Worm (Caenorhabditis elegans) whole organism, L1 larva: ENCODE data around the gene rpap-2.

ENCODE experiments used
- C04F5.9 ChIP-seq: sonication (generic microtip); optimal IDR thresholded peaks from 2 replicates; lab custom pipeline; 2016; ENCODE audit warnings: missing genetic modification characterization, missing compliant biosample characterization
- C16A3.4 ChIP-seq: fragments of 150-350 bp; optimal IDR thresholded peaks from 2 replicates; lab custom pipeline; 2014; ENCODE audit warnings: missing biosample characterization, missing genetic modification characterization
- C34B4.2 ChIP-seq: sonication (generic microtip); optimal IDR thresholded peaks from 2 replicates; lab custom pipeline; 2017; ENCODE audit warnings: mild to moderate bottlenecking, missing genetic modification characterization, missing compliant biosample characterization
- aha-1 ChIP-seq: fragments of 150-350 bp; optimal IDR thresholded peaks from 2 replicates; lab custom pipeline; 2014; ENCODE audit warnings: missing biosample characterization, missing genetic modification characterization
- blmp-1 ChIP-seq: fragments of 150-350 bp; optimal IDR thresholded peaks from 2 replicates; lab custom pipeline; 2014; ENCODE audit warnings: missing biosample characterization, missing genetic modification characterization
- ceh-82 ChIP-seq, 3 experiments: fragments of 150-350 bp in 1 of 3; sonication (generic microtip) in 2 of 3; optimal IDR thresholded peaks; 2 replicates each; lab custom pipeline; 2014 to 2017; ENCODE audit warnings: missing biosample characterization in 3 of 3, missing genetic modification characterization in 3 of 3
- ceh-90 ChIP-seq: sonication (generic microtip); optimal IDR thresholded peaks from 2 replicates; lab custom pipeline; 2016; ENCODE audit warnings: missing genetic modification characterization, missing compliant biosample characterization
- dpl-1 ChIP-seq, 3 experiments: fragments of 150-350 bp in 2 of 3; sonication (generic microtip) in 1 of 3; optimal IDR thresholded peaks; 2 replicates each; lab custom pipeline; 2014 to 2017; ENCODE audit warnings: missing biosample characterization in 3 of 3, missing genetic modification characterization in 3 of 3, missing genetic modification reagents in 3 of 3
- efl-1 ChIP-seq, 4 experiments: fragments of 150-350 bp; optimal IDR thresholded peaks in 3 of 4; peaks in 1 of 4; 1 replicate in 1 of 4; 2 replicates in 3 of 4; lab custom pipeline; 2014; ENCODE audit warnings: missing biosample characterization in 2 of 4, missing genetic modification characterization in 2 of 4, missing genetic modification reagents in 2 of 4
- egl-27 ChIP-seq, 2 experiments: fragments of 150-350 bp in 1 of 2; sonication (generic microtip); optimal IDR thresholded peaks; 3 replicates each; lab custom pipeline; 2017 to 2018; ENCODE audit warnings: missing biosample characterization in 2 of 2, missing genetic modification characterization in 2 of 2, missing genetic modification reagents in 2 of 2
- elt-3 ChIP-seq, 6 experiments: fragments of 150-350 bp in 1 of 6; sonication (generic microtip); optimal IDR thresholded peaks; 2 replicates each; lab custom pipeline; 2017 to 2018; ENCODE audit warnings: missing biosample characterization in 6 of 6, missing genetic modification characterization in 6 of 6, inconsistent platforms in 1 of 6
- grh-1 ChIP-seq: fragments of 200-800 bp; sonication (Bioruptor generic); IDR thresholded peaks from 2 replicates; pipeline ENCODE4 v1.3.6; 2022; ENCODE audit warnings: missing genetic modification reagents, missing genetic modification characterization, missing compliant biosample characterization
- jun-1 ChIP-seq: fragments of 150-350 bp; optimal IDR thresholded peaks from 2 replicates; lab custom pipeline; 2014; ENCODE audit warnings: missing biosample characterization, missing genetic modification reagents, missing genetic modification characterization
- lin-13 ChIP-seq: fragments of 150-350 bp; optimal IDR thresholded peaks from 2 replicates; lab custom pipeline; 2014; ENCODE audit warnings: missing biosample characterization, missing genetic modification reagents, missing genetic modification characterization
- lin-14 ChIP-seq: fragments of 200-800 bp; sonication (Bioruptor generic); optimal IDR thresholded peaks from 2 replicates; lab custom pipeline; 2018; ENCODE audit warnings: mild to moderate bottlenecking, missing genetic modification characterization, moderate library complexity, missing compliant biosample characterization
- lin-35 ChIP-seq, 2 experiments: fragments of 150-350 bp; optimal IDR thresholded peaks; 2 replicates each; lab custom pipeline; 2014; ENCODE audit warnings: missing biosample characterization in 2 of 2, missing genetic modification characterization in 2 of 2, missing genetic modification reagents in 2 of 2
- lir-3 ChIP-seq: sonication (generic microtip); optimal IDR thresholded peaks from 2 replicates; lab custom pipeline; 2016; ENCODE audit warnings: mild to moderate bottlenecking, missing genetic modification characterization, moderate library complexity, missing compliant biosample characterization; ENCODE audit not compliant: poor library complexity
- lsy-2 ChIP-seq, 2 experiments: fragments of 150-350 bp; optimal IDR thresholded peaks; 2 replicates each; lab custom pipeline; 2014; ENCODE audit warnings: missing biosample characterization in 2 of 2, missing genetic modification characterization in 2 of 2
- mab-9 ChIP-seq: fragments of 200-800 bp; sonication (Bioruptor generic); IDR thresholded peaks from 2 replicates; pipeline ENCODE4 v1.3.6; 2022; ENCODE audit warnings: missing genetic modification reagents, missing genetic modification characterization, missing compliant biosample characterization
- mef-2 ChIP-seq: fragments of 150-350 bp; optimal IDR thresholded peaks from 2 replicates; lab custom pipeline; 2014; ENCODE audit warnings: missing biosample characterization, missing genetic modification characterization
- mep-1 ChIP-seq: fragments of 150-350 bp; optimal IDR thresholded peaks from 2 replicates; lab custom pipeline; 2014; ENCODE audit warnings: missing biosample characterization, missing genetic modification characterization
- nhr-19 ChIP-seq: fragments of 200-800 bp; sonication (Bioruptor generic); conservative IDR thresholded peaks from 2 replicates; pipeline ENCODE4 v1.3.6; 2022; ENCODE audit warnings: missing genetic modification characterization, missing compliant biosample characterization
- nhr-20 ChIP-seq: sonication (generic microtip); optimal IDR thresholded peaks from 2 replicates; lab custom pipeline; 2016; ENCODE audit warnings: mild to moderate bottlenecking, missing genetic modification characterization, missing compliant biosample characterization
- nhr-71 ChIP-seq: sonication (generic microtip); optimal IDR thresholded peaks from 2 replicates; lab custom pipeline; 2016; ENCODE audit warnings: mild to moderate bottlenecking, missing genetic modification characterization, moderate library complexity, missing compliant biosample characterization
- nhr-84 ChIP-seq: sonication (generic microtip); optimal IDR thresholded peaks from 2 replicates; lab custom pipeline; 2017; ENCODE audit warnings: missing biosample characterization, missing genetic modification characterization
- nhr-85 ChIP-seq: sonication (generic microtip); peaks from one replicate; lab custom pipeline; 2016; ENCODE audit warnings: missing genetic modification characterization, inconsistent platforms, missing compliant biosample characterization
- rnt-1 ChIP-seq: sonication (generic microtip); optimal IDR thresholded peaks from 2 replicates; lab custom pipeline; 2016; ENCODE audit warnings: mild to moderate bottlenecking, missing genetic modification characterization, moderate library complexity, missing compliant biosample characterization
- skn-1 ChIP-seq: fragments of 150-350 bp; optimal IDR thresholded peaks from 2 replicates; lab custom pipeline; 2014; ENCODE audit warnings: missing biosample characterization, missing genetic modification characterization
- snpc-4 ChIP-seq: fragments of 150-350 bp; optimal IDR thresholded peaks from 2 replicates; lab custom pipeline; 2014; ENCODE audit warnings: missing biosample characterization, missing genetic modification characterization
- snu-23 ChIP-seq: sonication (generic microtip); optimal IDR thresholded peaks from 2 replicates; lab custom pipeline; 2016; ENCODE audit warnings: missing genetic modification characterization, missing compliant biosample characterization
- sptf-1 ChIP-seq: fragments of 150-350 bp; optimal IDR thresholded peaks from 2 replicates; lab custom pipeline; 2014; ENCODE audit warnings: missing biosample characterization, missing genetic modification characterization
- swsn-7 ChIP-seq: sonication (generic microtip); optimal IDR thresholded peaks from 2 replicates; lab custom pipeline; 2016; ENCODE audit warnings: missing genetic modification characterization, missing compliant biosample characterization
- unc-30 ChIP-seq: sonication (generic microtip); optimal IDR thresholded peaks from 2 replicates; lab custom pipeline; 2017; ENCODE audit warnings: missing biosample characterization, missing genetic modification characterization
- unc-62 ChIP-seq: fragments of 150-350 bp; optimal IDR thresholded peaks from 2 replicates; lab custom pipeline; 2014; ENCODE audit warnings: missing biosample characterization, missing genetic modification reagents, missing genetic modification characterization
- unc-86 ChIP-seq: sonication (generic microtip); optimal IDR thresholded peaks from 2 replicates; lab custom pipeline; 2016; ENCODE audit warnings: missing genetic modification characterization, missing compliant biosample characterization
- unc-98 ChIP-seq: fragments of 200-800 bp; sonication (Bioruptor generic); IDR thresholded peaks from 2 replicates; pipeline ENCODE4 v1.3.6; 2022; ENCODE audit warnings: missing genetic modification characterization, missing compliant biosample characterization
- zip-4 ChIP-seq: fragments of 200-800 bp; sonication (Bioruptor generic); optimal IDR thresholded peaks from 2 replicates; lab custom pipeline; 2018; ENCODE audit warnings: mild to moderate bottlenecking, missing genetic modification characterization, moderate library complexity, missing compliant biosample characterization

The rpap-2 gene

ce11 chrIII:8922061-8922460 lies 45.7 kb upstream of the rpap-2 start (continued):
- TF ChIP-seq grh-1 (GFP tag; lab: Robert Waterston, UW) (no peak), nhr-71 (peak; percentile 54), rnt-1 (tag; lab: Kevin White, UChicago) (no peak), lir-3 (tag; lab: Kevin White, UChicago) (no peak), mab-9 (GFP tag; lab: Robert Waterston, UW) (no peak), zip-4 (GFP tag; lab: Kevin White, UChicago) (no peak), snpc-4 (tag; lab: Kevin White, UChicago) (no peak), unc-62 (no peak), egl-27 (tag; optimal IDR thresholded peaks at IDR 0.05; lab: Kevin White, UChicago) (no peak), C04F5.9 (tag; lab: Kevin White, UChicago) (no peak), unc-98 (GFP tag; lab: Robert Waterston, UW) (no peak), nhr-19 (GFP tag; lab: Robert Waterston, UW) (peak; percentile 29; the same call in 1 of the 2 replicates), unc-86 (tag; lab: Kevin White, UChicago) (no peak), unc-30 (tag; lab: Kevin White, UChicago) (no peak), swsn-7 (tag; lab: Kevin White, UChicago) (peak; percentile 20), ceh-82 (tag; optimal IDR thresholded peaks at IDR 0.05; lab: Kevin White, UChicago) (no peak), jun-1 (tag; lab: Kevin White, UChicago) (no peak), C16A3.4 (tag; lab: Kevin White, UChicago) (no peak), C34B4.2 (tag; lab: Kevin White, UChicago) (no peak), lin-35 (GFP tag; optimal IDR thresholded peaks at IDR 0.05; lab: Kevin White, UChicago) (peak in 1 of 2 experiments; percentile 14), ceh-90 (tag; lab: Kevin White, UChicago) (no peak), aha-1 (tag; lab: Kevin White, UChicago) (no peak), sptf-1 (tag; lab: Kevin White, UChicago) (no peak), lin-13 (GFP tag; lab: Kevin White, UChicago) (no peak)

- TF ChIP-seq blmp-1 (tag; lab: Kevin White, UChicago) = peak; percentile 69
- peak; percentile 85 for TF ChIP-seq skn-1 (tag; lab: Kevin White, UChicago)
- TF ChIP-seq C04F5.9 (tag; lab: Kevin White, UChicago) = no peak
- no peak for TF ChIP-seq C34B4.2 (tag; lab: Kevin White, UChicago)
- peak in 1 of 2 experiments; percentile 2 for TF ChIP-seq efl-1 (optimal IDR thresholded peaks at IDR 0.05; lab: Kevin White, UChicago)
- no peak for TF ChIP-seq efl-1 (GFP tag; optimal IDR thresholded peaks at IDR 0.05 in 1 of 2; lab: Kevin White, UChicago)
- peak in 1 of 6 experiments; percentile 3 for TF ChIP-seq elt-3 (tag; optimal IDR thresholded peaks at IDR 0.05; lab: Kevin White, UChicago)
- peak; percentile 72 for TF ChIP-seq lin-14 (GFP tag; lab: Kevin White, UChicago)
- peak; percentile 81 for TF ChIP-seq nhr-85
- TF ChIP-seq unc-98 (GFP tag; lab: Robert Waterston, UW) = no peak
- peak; percentile 35 for TF ChIP-seq mep-1 (tag; lab: Kevin White, UChicago)
- TF ChIP-seq dpl-1 (GFP tag; optimal IDR thresholded peaks at IDR 0.05; lab: Kevin White, UChicago) = peak in 2 of 3 experiments; percentile 8 to 25
- TF ChIP-seq nhr-71 = peak; percentile 3
- peak; percentile 17 for TF ChIP-seq lsy-2 (tag; optimal IDR thresholded peaks at IDR 0.05; lab: Kevin White, UChicago)
- TF ChIP-seq snu-23 = peak; percentile 30
- peak; percentile 67 for TF ChIP-seq nhr-20 (tag; lab: Kevin White, UChicago)
Observed at ce11 chrIII:8923240-8923734, 44.5 kb upstream of the rpap-2 start, which contains the start of gene glb-1. Gene glb-1 (minus strand): TSS chrIII:8923290.

- TF ChIP-seq nhr-84 (tag; lab: Kevin White, UChicago) (no peak), ceh-90 (tag; lab: Kevin White, UChicago) (no peak), unc-86 (tag; lab: Kevin White, UChicago) (no peak), nhr-20 (tag; lab: Kevin White, UChicago) (no peak), mef-2 (no peak), unc-62 (no peak), nhr-19 (GFP tag; lab: Robert Waterston, UW) (no peak)
Observed at ce11 chrIII:8923937-8924336, 43.8 kb upstream of the rpap-2 start, which contains the start of gene ZK637.12. Gene ZK637.12 (plus strand): TSS chrIII:8924237.
